Fruit fly (Drosophila melanogaster): ENCODE measurements around the gene CG5024.

DNA sequence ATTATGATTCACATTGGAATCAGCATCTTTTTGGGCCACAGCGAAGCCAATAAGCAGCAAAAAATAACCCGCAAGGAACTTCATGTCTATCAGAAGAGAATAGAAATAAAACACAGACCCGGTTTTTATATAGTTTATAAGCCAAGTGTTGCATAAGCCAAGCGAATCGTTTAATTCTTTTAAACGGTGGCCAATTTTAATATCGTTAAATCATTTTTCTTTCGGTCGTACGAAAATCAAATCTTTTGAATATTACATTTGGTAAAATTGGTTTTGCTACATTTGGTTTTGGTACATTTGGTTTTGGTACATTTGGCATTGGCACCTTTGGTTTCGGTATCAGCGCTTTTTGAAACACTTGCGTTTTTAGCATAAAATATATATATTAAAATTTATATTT is 19.2 kb downstream of the CG5024 start, which contains the start of gene Sfp96F:
- no peak for TF ChIP-seq Pif1B (GFP tag; optimal IDR thresholded peaks at IDR 0.05)
- no peak for TF ChIP-seq CG15710 (tag; optimal IDR thresholded peaks at IDR 0.05)
- TF ChIP-seq CG10348 (GFP tag; IDR thresholded peaks at IDR 0.05), result no peak
- TF ChIP-seq fd96Ca (GFP tag; IDR thresholded peaks at IDR 0.05), result no peak
- TF ChIP-seq CG17806 (tag; optimal IDR thresholded peaks at IDR 0.05), result no peak
